ENCODE assay signal across 5 fruit fly cellular contexts in the genomic region with DNA sequence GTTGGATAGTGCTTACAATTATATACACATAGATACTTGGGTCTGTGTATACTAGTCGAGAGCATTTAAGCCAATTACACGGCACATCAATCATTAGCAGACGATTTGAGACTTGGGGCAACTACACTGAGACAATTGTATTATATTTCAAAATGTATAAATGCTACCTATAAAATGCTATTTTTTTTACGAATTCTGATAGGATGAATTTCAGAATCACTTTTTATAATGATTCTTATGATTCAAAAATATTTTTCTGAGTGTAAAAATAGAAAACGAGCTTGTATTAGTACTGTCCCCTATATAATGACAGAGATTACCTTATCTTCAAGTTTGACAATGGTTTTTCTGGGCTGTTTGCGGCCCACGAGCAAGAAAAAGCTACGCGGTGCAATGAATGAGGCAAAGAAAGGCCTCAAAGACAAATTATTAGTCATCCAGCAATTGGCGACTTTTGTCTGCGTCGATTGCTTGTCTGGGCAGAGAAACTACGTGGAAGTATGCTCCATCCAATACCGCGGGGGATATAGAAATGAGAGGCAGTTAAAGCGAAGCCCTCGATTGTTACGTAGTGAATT.
TF ChIP-seq lines count a peak whose summit lies in the region.

No protein-coding gene starts in this region.

- no peak for TF ChIP-seq CTCF in whole organism, embryonic (GFP tag; optimal IDR thresholded peaks at IDR 0.05; lab: Kevin White, UChicago)

TF ChIP-seq in whole organism, adult, 20 proteins besides CTCF, POLR2A, EP300 and RAD21 (continues in another document):
- TF ChIP-seq CG14711 (tag; optimal IDR thresholded peaks at IDR 0.05; lab: Kevin White, UChicago), result peak; percentile 73
- TF ChIP-seq Crg-1 (GFP tag; optimal IDR thresholded peaks at IDR 0.05; lab: Kevin White, UChicago), result no peak
- TF ChIP-seq CG12768 (GFP tag; optimal IDR thresholded peaks at IDR 0.05; lab: Kevin White, UChicago), result peak; percentile 76
- TF ChIP-seq CG33017 (tag; optimal IDR thresholded peaks at IDR 0.05; lab: Kevin White, UChicago), result peak; percentile 79
- TF ChIP-seq pad (GFP tag; optimal IDR thresholded peaks at IDR 0.05; lab: Kevin White, UChicago), result peak; percentile 48
- peak; percentile 80 for TF ChIP-seq CG11617 (GFP tag; optimal IDR thresholded peaks at IDR 0.05; lab: Kevin White, UChicago)
- TF ChIP-seq CG7101 (tag; optimal IDR thresholded peaks at IDR 0.05; lab: Kevin White, UChicago), result peak; percentile 80
- no peak for TF ChIP-seq cnc (optimal IDR thresholded peaks at IDR 0.05; lab: Kevin White, UChicago)
- no peak for TF ChIP-seq ovo (GFP tag; optimal IDR thresholded peaks at IDR 0.05; lab: Kevin White, UChicago)
- TF ChIP-seq CG1620 (GFP tag; optimal IDR thresholded peaks at IDR 0.05; lab: Kevin White, UChicago), result peak; percentile 35
- peak; percentile 67 for TF ChIP-seq cic (GFP tag; optimal IDR thresholded peaks at IDR 0.05; lab: Kevin White, UChicago)
- peak; percentile 52 for TF ChIP-seq tj (GFP tag; optimal IDR thresholded peaks at IDR 0.05; lab: Kevin White, UChicago)
- TF ChIP-seq CG5204 (GFP tag; optimal IDR thresholded peaks at IDR 0.05; lab: Kevin White, UChicago), result peak; percentile 54
- TF ChIP-seq bab1 (GFP tag; optimal IDR thresholded peaks at IDR 0.05; lab: Kevin White, UChicago), result peak; percentile 86
- no peak for TF ChIP-seq kay (GFP tag; lab: Kevin White, UChicago; ENCODE audit: borderline replicate concordance)
- peak; percentile 46 for TF ChIP-seq Clk (GFP tag; optimal IDR thresholded peaks at IDR 0.05; lab: Kevin White, UChicago)
- peak; percentile 74 for TF ChIP-seq CG7045 (GFP tag; optimal IDR thresholded peaks at IDR 0.05; lab: Kevin White, UChicago)

TF ChIP-seq in whole organism, embryonic, 481 proteins besides CTCF, POLR2A, EP300 and RAD21 (continues in another document):
- TF ChIP-seq sc (optimal IDR thresholded peaks at IDR 0.05; lab: Kevin White, UChicago) (no peak), sc (GFP tag; optimal IDR thresholded peaks at IDR 0.05; lab: Kevin White, UChicago) (peak; percentile 12), amos (GFP tag; IDR thresholded peaks at IDR 0.05; lab: Robert Waterston, UW; ENCODE audit: partially characterized antibody) (no peak), CG8290 (GFP tag; optimal IDR thresholded peaks at IDR 0.05; lab: Kevin White, UChicago) (no peak), CG8290 (tag; optimal IDR thresholded peaks at IDR 0.05; lab: Kevin White, UChicago) (no peak), Eip74EF (GFP tag; optimal IDR thresholded peaks at IDR 0.05; lab: Kevin White, UChicago) (peak in 1 of 2 experiments; percentile 83), ERR (GFP tag; optimal IDR thresholded peaks at IDR 0.05; lab: Kevin White, UChicago) (peak; percentile 35), wdn (GFP tag; IDR thresholded peaks at IDR 0.05; lab: Robert Waterston, UW) (peak; percentile 70), slou (GFP tag; optimal IDR thresholded peaks at IDR 0.05; lab: Kevin White, UChicago) (no peak), Dip3 (GFP tag; optimal IDR thresholded peaks at IDR 0.05; lab: Kevin White, UChicago) (peak; percentile 58), Elba2 (GFP tag; optimal IDR thresholded peaks at IDR 0.05; lab: Kevin White, UChicago) (no peak), slbo (GFP tag; IDR thresholded peaks at IDR 0.05; lab: Robert Waterston, UW) (peak; percentile 85), MBD-R2 (GFP tag; IDR thresholded peaks at IDR 0.05; lab: Robert Waterston, UW) (peak; percentile 63; the same call in 1 of the 2 replicates), nom (GFP tag; optimal IDR thresholded peaks at IDR 0.05; lab: Kevin White, UChicago) (no peak), CG11560 (tag; IDR thresholded peaks at IDR 0.05; lab: Robert Waterston, UW) (0 out of 3 replicates have a peak, but pooled peaks have one; percentile 49), zf30C (GFP tag; optimal IDR thresholded peaks at IDR 0.05; lab: Kevin White, UChicago) (peak; percentile 58), phol (tag; optimal IDR thresholded peaks at IDR 0.05; lab: Kevin White, UChicago) (peak; percentile 80)

TF ChIP-seq in whole organism, prepupa, 60 proteins besides CTCF, POLR2A, EP300 and RAD21 (continues in another document):
- TF ChIP-seq fkh (GFP tag; optimal IDR thresholded peaks at IDR 0.05; lab: Kevin White, UChicago), result no peak
- no peak for TF ChIP-seq lz (GFP tag; optimal IDR thresholded peaks at IDR 0.05; lab: Kevin White, UChicago)
- no peak for TF ChIP-seq CG6854 (GFP tag; optimal IDR thresholded peaks at IDR 0.05; lab: Kevin White, UChicago)
- no peak for TF ChIP-seq CG8319 (GFP tag; optimal IDR thresholded peaks at IDR 0.05; lab: Kevin White, UChicago)
- peak; percentile 90 for TF ChIP-seq Eip78C (GFP tag; lab: Kevin White, UChicago)
- TF ChIP-seq CG3032 (tag; optimal IDR thresholded peaks at IDR 0.05; lab: Kevin White, UChicago), result peak; percentile 43
- TF ChIP-seq CG16779 (tag; optimal IDR thresholded peaks at IDR 0.05; lab: Kevin White, UChicago), result no peak
- TF ChIP-seq CG8632 (GFP tag; optimal IDR thresholded peaks at IDR 0.05; lab: Kevin White, UChicago), result no peak
- TF ChIP-seq Hr39 (GFP tag; optimal IDR thresholded peaks at IDR 0.05; lab: Kevin White, UChicago), result no peak
- no peak for TF ChIP-seq CG6792 (GFP tag; optimal IDR thresholded peaks at IDR 0.05; lab: Kevin White, UChicago)
- no peak for TF ChIP-seq acj6 (GFP tag; optimal IDR thresholded peaks at IDR 0.05; lab: Kevin White, UChicago)
- TF ChIP-seq CG31627 (GFP tag; optimal IDR thresholded peaks at IDR 0.05; lab: Kevin White, UChicago), result peak; percentile 17
- no peak for TF ChIP-seq svp (GFP tag; lab: Kevin White, UChicago)
- no peak for TF ChIP-seq fd85E (GFP tag; optimal IDR thresholded peaks at IDR 0.05; lab: Kevin White, UChicago)
- TF ChIP-seq CG11762 (GFP tag; optimal IDR thresholded peaks at IDR 0.05; lab: Kevin White, UChicago; ENCODE audit: insufficient read depth), result peak; percentile 26
- TF ChIP-seq CG8119 (GFP tag; IDR thresholded peaks at IDR 0.05; lab: Robert Waterston, UW), result peak; percentile 76
- no peak for TF ChIP-seq CG34406 (GFP tag; optimal IDR thresholded peaks at IDR 0.05; lab: Kevin White, UChicago)
- no peak for TF ChIP-seq CG6808 (GFP tag; optimal IDR thresholded peaks at IDR 0.05; lab: Kevin White, UChicago)
- no peak for TF ChIP-seq Sox102F (GFP tag; optimal IDR thresholded peaks at IDR 0.05; lab: Kevin White, UChicago)

TF ChIP-seq in whole organism, pupa, 21 proteins besides CTCF, POLR2A, EP300 and RAD21:
- TF ChIP-seq CG8301 (tag; optimal IDR thresholded peaks at IDR 0.05; lab: Kevin White, UChicago) (no peak), CG10348 (GFP tag; IDR thresholded peaks at IDR 0.05; lab: Robert Waterston, UW) (no peak), gl (tag; optimal IDR thresholded peaks at IDR 0.05; lab: Kevin White, UChicago) (no peak), CG9948 (tag; optimal IDR thresholded peaks at IDR 0.05; lab: Kevin White, UChicago) (peak; percentile 71), Snoo (tag; optimal IDR thresholded peaks at IDR 0.05; lab: Kevin White, UChicago) (no peak), CG15710 (tag; optimal IDR thresholded peaks at IDR 0.05; lab: Kevin White, UChicago) (peak; percentile 8), CG4496 (GFP tag; IDR thresholded peaks at IDR 0.05; lab: Robert Waterston, UW) (peak; percentile 82), CG34367 (tag; optimal IDR thresholded peaks at IDR 0.05; lab: Kevin White, UChicago) (no peak), rn (GFP tag; IDR thresholded peaks at IDR 0.05; lab: Robert Waterston, UW) (peak; percentile 39; the same call in 1 of the 2 replicates), D1 (tag; optimal IDR thresholded peaks at IDR 0.05; lab: Kevin White, UChicago) (no peak), CG14655 (GFP tag; optimal IDR thresholded peaks at IDR 0.05; lab: Kevin White, UChicago) (no peak), CG13204 (GFP tag; optimal IDR thresholded peaks at IDR 0.05; lab: Kevin White, UChicago) (no peak), CG32121 (GFP tag; IDR thresholded peaks at IDR 0.05; lab: Robert Waterston, UW) (peak; percentile 82), CG12605 (GFP tag; IDR thresholded peaks at IDR 0.05; lab: Robert Waterston, UW) (peak; percentile 72), Ets98B (GFP tag; IDR thresholded peaks at IDR 0.05; lab: Robert Waterston, UW) (peak; percentile 63), CG17806 (tag; optimal IDR thresholded peaks at IDR 0.05; lab: Kevin White, UChicago) (peak; percentile 50), CG8159 (tag; optimal IDR thresholded peaks at IDR 0.05; lab: Kevin White, UChicago) (no peak), fd96Ca (GFP tag; IDR thresholded peaks at IDR 0.05; lab: Robert Waterston, UW) (no peak), Pif1B (GFP tag; optimal IDR thresholded peaks at IDR 0.05; lab: Kevin White, UChicago) (no peak), EcR (GFP tag; optimal IDR thresholded peaks at IDR 0.05; lab: Kevin White, UChicago) (no peak)
TF ChIP-seq in whole organism, pupa: peak in this region for 8.

TF ChIP-seq in whole organism, wandering third instar larva, 38 proteins besides CTCF, POLR2A, EP300 and RAD21:
- TF ChIP-seq Sp1 (GFP tag; optimal IDR thresholded peaks at IDR 0.05; lab: Kevin White, UChicago) (no peak), Jra (GFP tag; optimal IDR thresholded peaks at IDR 0.05; lab: Kevin White, UChicago) (no peak), foxo (GFP tag; optimal IDR thresholded peaks at IDR 0.05; lab: Kevin White, UChicago) (peak in 1 of 2 experiments; percentile 82), OdsH (GFP tag; optimal IDR thresholded peaks at IDR 0.05; lab: Kevin White, UChicago) (peak; percentile 52), sv (GFP tag; optimal IDR thresholded peaks at IDR 0.05; lab: Kevin White, UChicago) (peak; percentile 42), br (GFP tag; optimal IDR thresholded peaks at IDR 0.05; lab: Kevin White, UChicago) (no peak), HLH106 (tag; optimal IDR thresholded peaks at IDR 0.05; lab: Kevin White, UChicago) (no peak), ey (GFP tag; optimal IDR thresholded peaks at IDR 0.05; lab: Kevin White, UChicago) (peak; percentile 58), psq (GFP tag; optimal IDR thresholded peaks at IDR 0.05; lab: Kevin White, UChicago) (peak; percentile 44), CG32264 (GFP tag; optimal IDR thresholded peaks at IDR 0.05; lab: Kevin White, UChicago) (peak; percentile 11), Hnf4 (GFP tag; optimal IDR thresholded peaks at IDR 0.05; lab: Kevin White, UChicago) (no peak), Rel (GFP tag; optimal IDR thresholded peaks at IDR 0.05; lab: Kevin White, UChicago) (no peak), Rel (tag; optimal IDR thresholded peaks at IDR 0.05; lab: Kevin White, UChicago) (no peak), rgr (GFP tag; optimal IDR thresholded peaks at IDR 0.05; lab: Kevin White, UChicago) (peak; percentile 58), dsf (GFP tag; optimal IDR thresholded peaks at IDR 0.05; lab: Kevin White, UChicago; ENCODE audit: borderline replicate concordance) (no peak), h (GFP tag; optimal IDR thresholded peaks at IDR 0.05; lab: Kevin White, UChicago) (peak; percentile 72), Dfd (GFP tag; optimal IDR thresholded peaks at IDR 0.05; lab: Kevin White, UChicago) (no peak), CrebA (GFP tag; optimal IDR thresholded peaks at IDR 0.05; lab: Kevin White, UChicago; ENCODE audit: borderline replicate concordance) (no peak), Vsx2 (GFP tag; optimal IDR thresholded peaks at IDR 0.05; lab: Kevin White, UChicago; ENCODE audit: partially characterized antibody) (no peak), Hr78 (GFP tag; optimal IDR thresholded peaks at IDR 0.05; lab: Kevin White, UChicago) (no peak), jim (GFP tag; optimal IDR thresholded peaks at IDR 0.05; lab: Kevin White, UChicago) (no peak)
